Fruit fly (Drosophila melanogaster): Measurements from ENCODE around the gene CG4213.

Gene CG4213

dm6 chr2L:439339-439738 lies 37.3 kb upstream of the CG4213 start (continued):
- TF ChIP-seq nmo (GFP tag; optimal IDR thresholded peaks at IDR 0.05), result no peak
- no peak for TF ChIP-seq MBD-R2 (GFP tag; IDR thresholded peaks at IDR 0.05)
- TF ChIP-seq Blimp-1 (GFP tag; optimal IDR thresholded peaks at IDR 0.05), result peak; percentile 29
- TF ChIP-seq corto (GFP tag; optimal IDR thresholded peaks at IDR 0.05), result peak; percentile 43
- TF ChIP-seq CG9215 (GFP tag; IDR thresholded peaks at IDR 0.05), result no peak
- TF ChIP-seq dmrt11E (tag; optimal IDR thresholded peaks at IDR 0.05), result peak; percentile 55
- TF ChIP-seq sens (GFP tag), result peak; percentile 79
- TF ChIP-seq bsh (GFP tag; optimal IDR thresholded peaks at IDR 0.05), result peak; percentile 34 to 65
- TF ChIP-seq phol (tag; optimal IDR thresholded peaks at IDR 0.05), result peak; percentile 22
- peak; percentile 8 for TF ChIP-seq CG4424 (GFP tag; optimal IDR thresholded peaks at IDR 0.05)
- peak; percentile 55 for TF ChIP-seq CG18262 (tag; optimal IDR thresholded peaks at IDR 0.05)
- no peak for TF ChIP-seq Scr (GFP tag; IDR thresholded peaks at IDR 0.05; ENCODE audit: partially characterized antibody)
- peak; percentile 55; the same call in 1 of the 2 replicates for TF ChIP-seq ara (GFP tag; IDR thresholded peaks at IDR 0.05)
- TF ChIP-seq lola (GFP tag; optimal IDR thresholded peaks at IDR 0.05), result peak in 1 of 3 experiments; percentile 34

dm6 chr2L:437498-437897 lies 35.5 kb upstream of the CG4213 start:
- 0 out of 2 replicates have a peak, but pooled peaks have one; percentile 8 for TF ChIP-seq CG11247 (GFP tag; IDR thresholded peaks at IDR 0.05)
- TF ChIP-seq onecut (GFP tag; IDR thresholded peaks at IDR 0.05), result 0 out of 2 replicates have a peak, but pooled peaks have one; percentile 29
- no peak for TF ChIP-seq CG10462 (GFP tag; optimal IDR thresholded peaks at IDR 0.05)
- no peak for TF ChIP-seq B-H1 (GFP tag; IDR thresholded peaks at IDR 0.05)
- peak; percentile 80 for TF ChIP-seq vvl (GFP tag; IDR thresholded peaks at IDR 0.05)
- TF ChIP-seq MBD-R2 (GFP tag; IDR thresholded peaks at IDR 0.05), result no peak
- no peak for TF ChIP-seq CG10431 (GFP tag; optimal IDR thresholded peaks at IDR 0.05)
- peak; percentile 55 for TF ChIP-seq pros (GFP tag; optimal IDR thresholded peaks at IDR 0.05)
- TF ChIP-seq hkb (optimal IDR thresholded peaks at IDR 0.05), result peak; percentile 27
- no peak for TF ChIP-seq hkb (GFP tag; IDR thresholded peaks at IDR 0.05)
- no peak for TF ChIP-seq cg (GFP tag; optimal IDR thresholded peaks at IDR 0.05)
- no peak for TF ChIP-seq CG2202 (tag; optimal IDR thresholded peaks at IDR 0.05)
- TF ChIP-seq CG7271 (tag; optimal IDR thresholded peaks at IDR 0.05), result no peak
- no peak for TF ChIP-seq gsb (GFP tag; IDR thresholded peaks at IDR 0.05)
- peak; percentile 4 for TF ChIP-seq kni (GFP tag; optimal IDR thresholded peaks at IDR 0.05)
- no peak for TF ChIP-seq Dip3 (GFP tag; optimal IDR thresholded peaks at IDR 0.05)
- no peak for TF ChIP-seq fru (optimal IDR thresholded peaks at IDR 0.05)
- peak; percentile 41 for TF ChIP-seq abd-A (tag; optimal IDR thresholded peaks at IDR 0.05)
- no peak for TF ChIP-seq Oaz (GFP tag; IDR thresholded peaks at IDR 0.05)
- no peak for TF ChIP-seq toy (GFP tag; IDR thresholded peaks at IDR 0.05)
- TF ChIP-seq Xbp1 (GFP tag; optimal IDR thresholded peaks at IDR 0.05), result no peak
- no peak for TF ChIP-seq ara (GFP tag; IDR thresholded peaks at IDR 0.05)
- no peak for TF ChIP-seq Vsx1 (GFP tag; optimal IDR thresholded peaks at IDR 0.05)
- peak; percentile 40 for TF ChIP-seq sens (GFP tag)
- TF ChIP-seq CG13894 (tag; optimal IDR thresholded peaks at IDR 0.05), result no peak
- TF ChIP-seq sd (tag; optimal IDR thresholded peaks at IDR 0.05), result peak; percentile 41
- TF ChIP-seq fd96Cb (tag; optimal IDR thresholded peaks at IDR 0.05), result no peak

- no peak for TF ChIP-seq Bgb (GFP tag; IDR thresholded peaks at IDR 0.05; ENCODE audit: partially characterized antibody)
- TF ChIP-seq Mrtf (GFP tag; IDR thresholded peaks at IDR 0.05), result no peak
- TF ChIP-seq CG15601 (tag; optimal IDR thresholded peaks at IDR 0.05), result peak; percentile 78
- TF ChIP-seq Eip74EF (GFP tag; optimal IDR thresholded peaks at IDR 0.05), result peak in 1 of 2 experiments; percentile 16
- no peak for TF ChIP-seq Hr3 (GFP tag; optimal IDR thresholded peaks at IDR 0.05)
- TF ChIP-seq row (GFP tag; IDR thresholded peaks at IDR 0.05), result peak; percentile 44; the same call in 2 of the 3 replicates
- TF ChIP-seq CG8388 (GFP tag; optimal IDR thresholded peaks at IDR 0.05), result peak; percentile 39
- peak; percentile 34 for TF ChIP-seq Asciz (GFP tag; optimal IDR thresholded peaks at IDR 0.05)
- peak; percentile 43 for TF ChIP-seq Deaf1 (tag; optimal IDR thresholded peaks at IDR 0.05)
- TF ChIP-seq Hr51 (GFP tag; optimal IDR thresholded peaks at IDR 0.05), result peak in 1 of 2 experiments; percentile 61
- TF ChIP-seq danr (GFP tag; IDR thresholded peaks at IDR 0.05), result 0 out of 2 replicates have a peak, but pooled peaks have one; percentile 5
Measured at dm6 chr2L:435311-435806, 33.4 kb upstream of the CG4213 start.

All from whole organism, embryonic.